Fruit fly (Drosophila melanogaster): ENCODE data around the gene CG15022.

DNA sequence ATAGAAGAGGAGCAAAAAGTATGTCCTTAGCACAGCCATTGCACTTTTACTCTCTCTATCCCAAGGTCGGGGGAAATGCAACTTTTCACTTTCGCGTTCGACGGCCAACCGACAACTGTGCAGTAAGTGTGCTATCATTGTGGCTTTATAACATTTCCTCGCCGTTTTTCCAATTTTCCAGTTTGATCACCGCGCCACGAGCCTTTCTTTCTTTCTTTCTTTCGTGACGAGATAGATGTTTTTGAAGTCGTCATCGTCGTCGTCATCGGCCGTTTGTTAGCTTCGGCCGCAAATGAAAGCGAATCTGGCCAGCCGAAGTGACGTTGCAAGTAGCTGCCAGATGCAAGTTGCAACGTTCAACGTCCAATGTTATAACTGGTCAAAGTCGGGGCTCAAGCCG lies 40.3 kb upstream of the CG15022 start, which contains the start of gene CG13720:
- TF ChIP-seq pan (optimal IDR thresholded peaks at IDR 0.05) (no peak), CG8478 (optimal IDR thresholded peaks at IDR 0.05) (no peak), Dll (optimal IDR thresholded peaks at IDR 0.05) (no peak), usp (GFP tag; optimal IDR thresholded peaks at IDR 0.05) (no peak), psq (optimal IDR thresholded peaks at IDR 0.05) (no peak), EcR (GFP tag; optimal IDR thresholded peaks at IDR 0.05) (no peak)

Data from whole organism.